Worm (Caenorhabditis elegans) whole organism, young adult: ENCODE data around the gene nhr-108.

Experiments
- B0035.1 ChIP-seq: sonication (generic microtip); optimal IDR thresholded peaks from 2 replicates; lab custom pipeline; 2016; ENCODE audit warnings: missing genetic modification characterization, mild to moderate bottlenecking, missing compliant biosample characterization, missing genotype, missing genetic modification reagents
- F33H1.4 ChIP-seq: fragments of 200-800 bp; sonication (Bioruptor generic); IDR thresholded peaks from 2 replicates; pipeline ENCODE4 v1.3.6; 2022; ENCODE audit warnings: missing genetic modification reagents, missing genetic modification characterization, missing compliant biosample characterization
- F57C9.4 ChIP-seq: sonication (generic microtip); optimal IDR thresholded peaks from 2 replicates; lab custom pipeline; 2017; ENCODE audit warnings: mild to moderate bottlenecking, missing genetic modification characterization, missing compliant biosample characterization
- akir-1 ChIP-seq: fragments of 200-800 bp; sonication (Bioruptor generic); optimal IDR thresholded peaks from 2 replicates; lab custom pipeline; 2018; ENCODE audit warnings: mild to moderate bottlenecking, missing genetic modification characterization, moderate library complexity, missing compliant biosample characterization
- ama-1 ChIP-seq, 3 experiments: fragments of 150-350 bp in 1 of 3; sonication (generic microtip) in 2 of 3; optimal IDR thresholded peaks; 2 replicates each; lab custom pipeline; 2014 to 2018; ENCODE audit warnings: missing biosample characterization in 2 of 3, missing genetic modification characterization in 2 of 3, missing genetic modification reagents in 2 of 3
- attf-3 ChIP-seq: fragments of 200-800 bp; sonication (Bioruptor generic); conservative IDR thresholded peaks from 2 replicates; pipeline ENCODE4 v1.3.6; 2022; ENCODE audit warnings: missing genetic modification reagents, missing genetic modification characterization, missing compliant biosample characterization
- cebp-1 ChIP-seq, 2 experiments: fragments of 200-800 bp in 1 of 2; sonication (Bioruptor generic) in 1 of 2; sonication (generic microtip) in 1 of 2; IDR thresholded peaks in 1 of 2; optimal IDR thresholded peaks in 1 of 2; 2 replicates each; pipeline versions ENCODE4 v1.3.6 to Lab custom; 2017 to 2022; ENCODE audit warnings: missing compliant biosample characterization in 2 of 2, missing genetic modification characterization in 2 of 2, mild to moderate bottlenecking in 1 of 2, missing genetic modification reagents in 1 of 2, moderate library complexity in 1 of 2
- ceh-58 ChIP-seq: fragments of 200-800 bp; sonication (Bioruptor generic); IDR thresholded peaks from 2 replicates; pipeline ENCODE4 v1.3.6; 2022; ENCODE audit warnings: missing genetic modification characterization, missing compliant biosample characterization
- ceh-79 ChIP-seq: sonication (generic microtip); optimal IDR thresholded peaks from 2 replicates; lab custom pipeline; 2017; ENCODE audit warnings: mild to moderate bottlenecking, missing genetic modification characterization, missing compliant biosample characterization
- chd-7 ChIP-seq: sonication (generic microtip); optimal IDR thresholded peaks from 2 replicates; lab custom pipeline; 2016; ENCODE audit warnings: mild to moderate bottlenecking, missing genetic modification characterization, moderate library complexity, missing compliant biosample characterization
- die-1 ChIP-seq: sonication (generic microtip); optimal IDR thresholded peaks from 2 replicates; lab custom pipeline; 2016; ENCODE audit warnings: missing genotype, mild to moderate bottlenecking, missing genetic modification characterization, missing compliant biosample characterization
- dox-1 ChIP-seq: fragments of 200-800 bp; sonication (Bioruptor generic); IDR thresholded peaks from 2 replicates; pipeline ENCODE4 v1.3.6; 2022; ENCODE audit warnings: missing genetic modification reagents, missing genetic modification characterization, missing compliant biosample characterization
- dpl-1 ChIP-seq: fragments of 150-350 bp; optimal IDR thresholded peaks from 2 replicates; lab custom pipeline; 2014; ENCODE audit warnings: missing biosample characterization, missing genetic modification reagents, missing genetic modification characterization
- egrh-3 ChIP-seq: fragments of 200-800 bp; sonication (Bioruptor generic); IDR thresholded peaks from 2 replicates; pipeline ENCODE4 v1.3.6; 2022; ENCODE audit warnings: missing genetic modification reagents, missing genetic modification characterization, missing compliant biosample characterization
- fkh-3 ChIP-seq: sonication (generic microtip); optimal IDR thresholded peaks from 2 replicates; lab custom pipeline; 2016; ENCODE audit warnings: mild to moderate bottlenecking, missing genetic modification characterization, missing compliant biosample characterization
- hmg-20 ChIP-seq: fragments of 200-800 bp; sonication (Bioruptor generic); IDR thresholded peaks from 2 replicates; pipeline ENCODE4 v1.3.6; 2022; ENCODE audit warnings: missing genetic modification reagents, missing genetic modification characterization, missing compliant biosample characterization
- hrde-1 ChIP-seq: sonication (generic microtip); optimal IDR thresholded peaks from 2 replicates; lab custom pipeline; 2016; ENCODE audit warnings: missing genetic modification characterization, mild to moderate bottlenecking, missing compliant biosample characterization, moderate library complexity, missing genotype, missing genetic modification reagents, borderline replicate concordance
- lin-26 ChIP-seq: fragments of 200-800 bp; sonication (Bioruptor generic); IDR thresholded peaks from 2 replicates; pipeline ENCODE4 v1.3.6; 2022; ENCODE audit warnings: missing genetic modification reagents, missing genetic modification characterization, missing compliant biosample characterization
- lin-54 ChIP-seq: fragments of 200-800 bp; sonication (Bioruptor generic); optimal IDR thresholded peaks from 2 replicates; lab custom pipeline; 2018; ENCODE audit warnings: mild to moderate bottlenecking, missing genetic modification characterization, missing compliant biosample characterization
- lsy-27 ChIP-seq: sonication (generic microtip); optimal IDR thresholded peaks from 2 replicates; lab custom pipeline; 2017; ENCODE audit warnings: missing genetic modification characterization, mild to moderate bottlenecking, missing compliant biosample characterization, antibody characterized with exemption, missing genotype, borderline replicate concordance; ENCODE audit not compliant: insufficient read depth
- madf-10 ChIP-seq: sonication (generic microtip); optimal IDR thresholded peaks from 2 replicates; lab custom pipeline; 2016; ENCODE audit warnings: mild to moderate bottlenecking, missing genetic modification characterization, missing compliant biosample characterization
- madf-3 ChIP-seq: fragments of 200-800 bp; sonication (Bioruptor generic); IDR thresholded peaks from 2 replicates; pipeline ENCODE4 v1.3.6; 2022; ENCODE audit warnings: missing genetic modification reagents, missing genetic modification characterization, missing compliant biosample characterization
- mel-28 ChIP-seq: sonication (generic microtip); optimal IDR thresholded peaks from 2 replicates; lab custom pipeline; 2016; ENCODE audit warnings: borderline replicate concordance, mild to moderate bottlenecking, missing genetic modification characterization, missing compliant biosample characterization
- mxl-1 ChIP-seq: sonication (generic microtip); optimal IDR thresholded peaks from 2 replicates; lab custom pipeline; 2016; ENCODE audit warnings: missing genetic modification characterization, missing compliant biosample characterization
- nhr-27 ChIP-seq: fragments of 200-800 bp; sonication (Bioruptor generic); optimal IDR thresholded peaks from 2 replicates; lab custom pipeline; 2018; ENCODE audit warnings: mild to moderate bottlenecking, missing genetic modification characterization, moderate library complexity, missing compliant biosample characterization
- pbrm-1 ChIP-seq: fragments of 200-800 bp; sonication (Bioruptor generic); IDR thresholded peaks from 2 replicates; pipeline ENCODE4 v1.3.6; 2022; ENCODE audit warnings: missing genetic modification reagents, missing genetic modification characterization, missing compliant biosample characterization
- pha-4 ChIP-seq: fragments of 150-350 bp; sonication (generic microtip); optimal IDR thresholded peaks from 2 replicates; lab custom pipeline; 2014; ENCODE audit warnings: missing biosample characterization, missing genetic modification reagents, missing genetic modification characterization
- rcor-1 ChIP-seq: fragments of 200-800 bp; sonication (Bioruptor generic); IDR thresholded peaks from 2 replicates; pipeline ENCODE4 v1.3.6; 2022; ENCODE audit warnings: missing genetic modification reagents, missing genetic modification characterization, missing compliant biosample characterization
- repo-1 ChIP-seq: sonication (generic microtip); optimal IDR thresholded peaks from 2 replicates; lab custom pipeline; 2017; ENCODE audit warnings: mild to moderate bottlenecking, missing genetic modification characterization, missing compliant biosample characterization
- sdz-38 ChIP-seq: sonication (generic microtip); optimal IDR thresholded peaks from 2 replicates; lab custom pipeline; 2016; ENCODE audit warnings: missing genotype, missing genetic modification characterization, missing compliant biosample characterization
- sea-2 ChIP-seq: fragments of 200-800 bp; sonication (Bioruptor generic); IDR thresholded peaks from 2 replicates; pipeline ENCODE4 v1.3.6; 2022; ENCODE audit warnings: missing genetic modification characterization, missing compliant biosample characterization
- snpc-1.1 ChIP-seq: sonication (generic microtip); optimal IDR thresholded peaks from 2 replicates; lab custom pipeline; 2017; ENCODE audit warnings: missing genetic modification characterization, mild to moderate bottlenecking, missing compliant biosample characterization, antibody characterized with exemption, moderate library complexity, missing genotype, missing genetic modification reagents; ENCODE audit not compliant: insufficient read depth
- snpc-4 ChIP-seq, 5 experiments: fragments of 150-350 bp in 1 of 5; sonication (generic microtip) in 4 of 5; optimal IDR thresholded peaks; 2 replicates each; lab custom pipeline; 2014 to 2018; ENCODE audit warnings: missing genetic modification characterization in 5 of 5, missing biosample characterization in 3 of 5, antibody characterized with exemption in 2 of 5, mild to moderate bottlenecking in 2 of 5, missing compliant biosample characterization in 2 of 5, missing genotype in 2 of 5, moderate library complexity in 2 of 5, missing genetic modification reagents in 1 of 5
- ztf-3 ChIP-seq: fragments of 200-800 bp; sonication (Bioruptor generic); optimal IDR thresholded peaks from 2 replicates; lab custom pipeline; 2018; ENCODE audit warnings: mild to moderate bottlenecking, missing genetic modification characterization, missing compliant biosample characterization

Gene nhr-108

ce11 chrV:15873762-15874161 lies 50.5 kb downstream of the nhr-108 start (continued):
- peak; percentile 83 for TF ChIP-seq snpc-4 (GFP tag; optimal IDR thresholded peaks at IDR 0.05; lab: Kevin White, UChicago)
- TF ChIP-seq snpc-4 (tag; optimal IDR thresholded peaks at IDR 0.05; lab: Kevin White, UChicago): peak; percentile 66 to 88 (median 86)
- TF ChIP-seq fkh-3 (tag; lab: Kevin White, UChicago): peak; percentile 98
- TF ChIP-seq dox-1 (GFP tag; lab: Robert Waterston, UW): peak; percentile 96
- TF ChIP-seq akir-1 (GFP tag; lab: Kevin White, UChicago): peak; percentile 41
- TF ChIP-seq madf-10 (tag; lab: Kevin White, UChicago): peak; percentile 87
- peak; percentile 79 for TF ChIP-seq ztf-3 (GFP tag; lab: Kevin White, UChicago)
- peak; percentile 91 for TF ChIP-seq sea-2 (GFP tag; lab: Robert Waterston, UW)
- TF ChIP-seq ceh-79: peak; percentile 97
- peak; percentile 93 for TF ChIP-seq repo-1
- peak; percentile 95 for TF ChIP-seq chd-7 (tag; lab: Kevin White, UChicago)
- peak; percentile 68; the same call in 1 of the 2 replicates for TF ChIP-seq cebp-1 (GFP tag; IDR thresholded peaks at IDR 0.05; lab: Robert Waterston, UW)
- TF ChIP-seq cebp-1 (tag; optimal IDR thresholded peaks at IDR 0.05; lab: Kevin White, UChicago): peak; percentile 90
- TF ChIP-seq lsy-27 (tag; lab: Kevin White, UChicago): peak; percentile 89
- TF ChIP-seq F57C9.4 (tag; lab: Kevin White, UChicago): peak; percentile 74
- TF ChIP-seq lin-54 (GFP tag; lab: Kevin White, UChicago): peak; percentile 84
- peak; percentile 80 for TF ChIP-seq mel-28 (tag; lab: Kevin White, UChicago)
- peak; percentile 93 for TF ChIP-seq hrde-1 (tag; lab: Kevin White, UChicago)
- peak; percentile 91 for TF ChIP-seq pbrm-1 (GFP tag; lab: Robert Waterston, UW)
- peak; percentile 98 for TF ChIP-seq die-1 (tag; lab: Kevin White, UChicago)
- TF ChIP-seq rcor-1 (GFP tag; lab: Robert Waterston, UW): peak; percentile 87
- TF ChIP-seq hmg-20 (GFP tag; lab: Robert Waterston, UW): peak; percentile 81
- TF ChIP-seq attf-3 (GFP tag; lab: Robert Waterston, UW): peak; percentile 67
- peak; percentile 52 for TF ChIP-seq F33H1.4 (GFP tag; lab: Robert Waterston, UW)
- TF ChIP-seq egrh-3 (GFP tag; lab: Robert Waterston, UW): peak; percentile 69
- peak; percentile 88 for TF ChIP-seq madf-3 (GFP tag; lab: Robert Waterston, UW)
- TF ChIP-seq mxl-1: peak; percentile 97
- TF ChIP-seq pha-4 (tag; lab: Kevin White, UChicago): no peak
- TF ChIP-seq ceh-58 (GFP tag; lab: Robert Waterston, UW): 0 out of 2 replicates have a peak, but pooled peaks have one; percentile 85
- TF ChIP-seq B0035.1: peak; percentile 82
- peak; percentile 91 for TF ChIP-seq nhr-27
- no peak for TF ChIP-seq ama-1 (optimal IDR thresholded peaks at IDR 0.05; lab: Kevin White, UChicago)
- peak; percentile 93 to 96 for TF ChIP-seq ama-1 (GFP tag; optimal IDR thresholded peaks at IDR 0.05; lab: Kevin White, UChicago)
- TF ChIP-seq sdz-38 (tag; lab: Kevin White, UChicago): no peak
- TF ChIP-seq snpc-1.1 (tag; lab: Kevin White, UChicago): peak; percentile 83
- TF ChIP-seq dpl-1 (GFP tag; lab: Kevin White, UChicago): peak; percentile 8
- TF ChIP-seq lin-26: peak; percentile 99
